Fruit fly (Drosophila melanogaster) whole organism, embryonic: ENCODE results near the gene CG10862.

Source experiments
- Atf3 ChIP-seq: fragments of 200-800 bp; sonication (Bioruptor generic); optimal IDR thresholded peaks from 3 replicates; lab custom pipeline; 2016; ENCODE audit warnings: missing biosample characterization, missing genetic modification characterization
- CG10274 ChIP-seq: fragments of 200-800 bp; sonication (Bioruptor generic); optimal IDR thresholded peaks from 3 replicates; lab custom pipeline; 2017; ENCODE audit warnings: missing biosample characterization, mild to moderate bottlenecking, missing genetic modification characterization
- CG10431 ChIP-seq: fragments of 200-800 bp; sonication (Bioruptor generic); optimal IDR thresholded peaks from 3 replicates; lab custom pipeline; 2018; ENCODE audit warnings: missing biosample characterization, mild to moderate bottlenecking, missing genetic modification characterization
- CG11504 ChIP-seq: fragments of 200-800 bp; sonication (Bioruptor generic); optimal IDR thresholded peaks from 3 replicates; lab custom pipeline; 2019; ENCODE audit warnings: missing biosample characterization, mild to moderate bottlenecking, missing genetic modification characterization, moderate library complexity
- CG12769 ChIP-seq: fragments of 200-800 bp; sonication (Bioruptor generic); optimal IDR thresholded peaks from 2 replicates; lab custom pipeline; 2019; ENCODE audit warnings: missing biosample characterization, mild to moderate bottlenecking, missing genetic modification characterization, moderate library complexity
- CG14050 ChIP-seq: fragments of 200-800 bp; sonication (Bioruptor generic); IDR thresholded peaks from 3 replicates; pipeline ENCODE4 v1.3.6; 2022; ENCODE audit warnings: missing biosample characterization, missing genetic modification characterization
- CG14710 ChIP-seq: fragments of 200-800 bp; sonication (Bioruptor generic); optimal IDR thresholded peaks from 3 replicates; lab custom pipeline; 2019; ENCODE audit warnings: missing biosample characterization, mild to moderate bottlenecking, missing genetic modification characterization, moderate library complexity
- CG14860 ChIP-seq: fragments of 200-800 bp; sonication (Bioruptor generic); IDR thresholded peaks from 3 replicates; pipeline ENCODE4 v1.3.6; 2022; ENCODE audit warnings: missing biosample characterization, missing genetic modification characterization; ENCODE audit not compliant: partially characterized antibody
- CG15514 ChIP-seq: fragments of 200-800 bp; sonication (Bioruptor generic); optimal IDR thresholded peaks from 3 replicates; lab custom pipeline; 2017; ENCODE audit warnings: missing biosample characterization, missing genetic modification characterization, mild to moderate bottlenecking, moderate library complexity, missing genetic modification reagents
- CG1603 ChIP-seq: fragments of 200-800 bp; sonication (Bioruptor generic); optimal IDR thresholded peaks from 2 replicates; lab custom pipeline; 2019; ENCODE audit warnings: missing biosample characterization, mild to moderate bottlenecking, missing genetic modification characterization, moderate library complexity
- CG16815 ChIP-seq: fragments of 200-800 bp; sonication (Bioruptor generic); optimal IDR thresholded peaks from 3 replicates; lab custom pipeline; 2017; ENCODE audit warnings: missing biosample characterization, mild to moderate bottlenecking, missing genetic modification characterization
- CG2116 ChIP-seq: fragments of 200-800 bp; sonication (Bioruptor generic); optimal IDR thresholded peaks from 3 replicates; lab custom pipeline; 2018; ENCODE audit warnings: missing biosample characterization, mild to moderate bottlenecking, missing genetic modification characterization
- CG2712 ChIP-seq: fragments of 200-800 bp; optimal IDR thresholded peaks from 3 replicates; lab custom pipeline; 2019; ENCODE audit warnings: missing biosample characterization, mild to moderate bottlenecking, missing genetic modification characterization, moderate library complexity
- CG30020 ChIP-seq: fragments of 200-800 bp; optimal IDR thresholded peaks from 2 replicates; lab custom pipeline; 2019; ENCODE audit warnings: missing biosample characterization, mild to moderate bottlenecking, missing genetic modification characterization, moderate library complexity
- CG34422 ChIP-seq: fragments of 200-800 bp; sonication (Bioruptor generic); IDR thresholded peaks from 3 replicates; pipeline ENCODE4 v1.3.6; 2022; ENCODE audit warnings: missing biosample characterization, missing genetic modification characterization
- CG6689 ChIP-seq: fragments of 200-800 bp; sonication (Bioruptor generic); IDR thresholded peaks from 2 replicates; pipeline ENCODE4 v1.3.6; 2022; ENCODE audit warnings: missing biosample characterization, missing genetic modification characterization
- CG6765 ChIP-seq: fragments of 200-800 bp; sonication (Bioruptor generic); optimal IDR thresholded peaks from 3 replicates; lab custom pipeline; 2017; ENCODE audit warnings: missing biosample characterization, mild to moderate bottlenecking, missing genetic modification characterization
- CG6813 ChIP-seq: fragments of 200-800 bp; sonication (Bioruptor generic); optimal IDR thresholded peaks from 2 replicates; lab custom pipeline; 2017; ENCODE audit warnings: missing biosample characterization, missing genetic modification characterization, mild to moderate bottlenecking, moderate library complexity, missing genetic modification reagents
- CG7987 ChIP-seq: fragments of 200-800 bp; sonication (Bioruptor generic); optimal IDR thresholded peaks from 2 replicates; lab custom pipeline; 2018; ENCODE audit warnings: missing biosample characterization, mild to moderate bottlenecking, missing genetic modification characterization, moderate library complexity
- CG8281 ChIP-seq: fragments of 200-800 bp; sonication (Bioruptor generic); optimal IDR thresholded peaks from 2 replicates; lab custom pipeline; 2018; ENCODE audit warnings: missing biosample characterization, mild to moderate bottlenecking, missing genetic modification characterization, moderate library complexity
- CTCF ChIP-seq: fragments of 200-800 bp; sonication (Bioruptor generic); optimal IDR thresholded peaks from 2 replicates; lab custom pipeline; 2017; ENCODE audit warnings: missing biosample characterization, mild to moderate bottlenecking, missing genetic modification characterization, moderate library complexity
- Doc2 ChIP-seq: fragments of 200-800 bp; sonication (Bioruptor generic); IDR thresholded peaks from 2 replicates; pipeline ENCODE4 v1.3.6; 2022; ENCODE audit warnings: missing biosample characterization, missing genetic modification characterization
- Dp ChIP-seq: fragments of 200-800 bp; sonication (Bioruptor generic); optimal IDR thresholded peaks from 2 replicates; lab custom pipeline; 2018; ENCODE audit warnings: missing biosample characterization, mild to moderate bottlenecking, missing genetic modification characterization, moderate library complexity
- Ets65A ChIP-seq: fragments of 200-800 bp; sonication (Bioruptor generic); peaks from one replicate; lab custom pipeline; 2016; ENCODE audit warnings: missing biosample characterization, missing genetic modification characterization
- Hr78 ChIP-seq, 2 experiments: fragments of 200-800 bp in 1 of 2; fragments of >200 bp in 1 of 2; sonication (Bioruptor generic) in 1 of 2; optimal IDR thresholded peaks; 2 replicates each; lab custom pipeline; 2017 to 2019; ENCODE audit warnings: missing biosample characterization in 2 of 2, missing genetic modification characterization in 2 of 2, mild to moderate bottlenecking in 1 of 2, moderate library complexity in 1 of 2
- Lpt ChIP-seq: fragments of >200 bp; optimal IDR thresholded peaks from 2 replicates; lab custom pipeline; 2018; ENCODE audit warnings: missing biosample characterization, missing genetic modification characterization
- NK7.1 ChIP-seq: fragments of 200-800 bp; sonication (Bioruptor generic); optimal IDR thresholded peaks from 3 replicates; lab custom pipeline; 2016; ENCODE audit warnings: missing biosample characterization, missing genetic modification characterization
- Sry-δ ChIP-seq: fragments of 200-800 bp; sonication (Bioruptor generic); optimal IDR thresholded peaks from 2 replicates; lab custom pipeline; 2016; ENCODE audit warnings: missing biosample characterization, missing genetic modification characterization
- Xrp1 ChIP-seq: fragments of 200-800 bp; sonication (Bioruptor generic); IDR thresholded peaks from 2 replicates; pipeline ENCODE4 v1.3.6; 2022; ENCODE audit warnings: missing biosample characterization, missing genetic modification characterization
- al ChIP-seq: fragments of 200-800 bp; sonication (Bioruptor generic); IDR thresholded peaks from 2 replicates; pipeline ENCODE4 v1.3.6; 2022; ENCODE audit warnings: missing biosample characterization, missing genetic modification characterization
- bbx ChIP-seq: fragments of 200-800 bp; sonication (Bioruptor generic); IDR thresholded peaks from 2 replicates; pipeline ENCODE4 v1.3.6; 2022; ENCODE audit warnings: missing biosample characterization, missing genetic modification characterization; ENCODE audit not compliant: partially characterized antibody
- cg ChIP-seq: fragments of 200-800 bp; sonication (Bioruptor generic); optimal IDR thresholded peaks from 3 replicates; lab custom pipeline; 2019; ENCODE audit warnings: missing biosample characterization, mild to moderate bottlenecking, missing genetic modification characterization, moderate library complexity
- dmrt99B ChIP-seq: fragments of 200-800 bp; sonication (Bioruptor generic); optimal IDR thresholded peaks from 2 replicates; lab custom pipeline; 2018; ENCODE audit warnings: missing biosample characterization, mild to moderate bottlenecking, missing genetic modification characterization, moderate library complexity
- gce ChIP-seq: fragments of 200-800 bp; sonication (Bioruptor generic); IDR thresholded peaks from 3 replicates; pipeline ENCODE4 v1.3.6; 2022; ENCODE audit warnings: missing biosample characterization, missing genetic modification characterization
- gem ChIP-seq: fragments of 200-800 bp; sonication (Bioruptor generic); optimal IDR thresholded peaks from 2 replicates; lab custom pipeline; 2019; ENCODE audit warnings: missing biosample characterization, mild to moderate bottlenecking, missing genetic modification characterization, moderate library complexity
- gfzf ChIP-seq: fragments of 200-800 bp; sonication (Bioruptor generic); optimal IDR thresholded peaks from 2 replicates; lab custom pipeline; 2016; ENCODE audit warnings: missing biosample characterization, mild to moderate bottlenecking, missing genetic modification characterization, moderate library complexity
- grau ChIP-seq: fragments of 200-800 bp; optimal IDR thresholded peaks from 3 replicates; lab custom pipeline; 2019; ENCODE audit warnings: missing biosample characterization, mild to moderate bottlenecking, missing genetic modification characterization, moderate library complexity
- gsb-n ChIP-seq: fragments of 200-800 bp; sonication (Bioruptor generic); optimal IDR thresholded peaks from 3 replicates; lab custom pipeline; 2018; ENCODE audit warnings: missing biosample characterization, mild to moderate bottlenecking, missing genetic modification characterization
- insv ChIP-seq, 2 experiments: fragments of 200-800 bp; sonication (Bioruptor generic); optimal IDR thresholded peaks; 3 replicates each; lab custom pipeline; 2016 to 2018; ENCODE audit warnings: missing biosample characterization in 2 of 2, missing genetic modification characterization in 2 of 2
- ken ChIP-seq: fragments of 200-800 bp; sonication (Bioruptor generic); IDR thresholded peaks from 3 replicates; pipeline ENCODE4 v1.3.6; 2022; ENCODE audit warnings: missing biosample characterization, missing genetic modification characterization
- peb ChIP-seq: fragments of 200-800 bp; sonication (Bioruptor generic); IDR thresholded peaks from 2 replicates; pipeline ENCODE4 v1.3.6; 2022; ENCODE audit warnings: missing biosample characterization, missing genetic modification characterization
- phol ChIP-seq: fragments of 200-800 bp; sonication (Bioruptor generic); optimal IDR thresholded peaks from 3 replicates; lab custom pipeline; 2018; ENCODE audit warnings: missing biosample characterization, mild to moderate bottlenecking, missing genetic modification characterization, moderate library complexity
- prd ChIP-seq, 3 experiments: fragments of >200 bp in 2 of 3; fragments of 200-800 bp in 1 of 3; sonication (Bioruptor generic) in 1 of 3; optimal IDR thresholded peaks in 2 of 3; IDR thresholded peaks in 1 of 3; 2 replicates in 2 of 3; 3 replicates in 1 of 3; pipeline versions ENCODE4 v1.3.6 to Lab custom; 2017 to 2022; ENCODE audit warnings: missing biosample characterization in 1 of 3, missing genetic modification characterization in 1 of 3
- repo ChIP-seq: fragments of 200-800 bp; sonication (Bioruptor generic); optimal IDR thresholded peaks from 2 replicates; lab custom pipeline; 2016; ENCODE audit warnings: missing biosample characterization, missing genetic modification characterization
- ro ChIP-seq: fragments of 200-800 bp; sonication (Bioruptor generic); IDR thresholded peaks from 2 replicates; pipeline ENCODE4 v1.3.6; 2022; ENCODE audit warnings: missing biosample characterization, missing genetic modification characterization
- seq ChIP-seq: fragments of 200-800 bp; sonication (Bioruptor generic); IDR thresholded peaks from 2 replicates; pipeline ENCODE4 v1.3.6; 2022; ENCODE audit warnings: missing biosample characterization, missing genetic modification characterization
- tap ChIP-seq: fragments of 200-800 bp; optimal IDR thresholded peaks from 3 replicates; lab custom pipeline; 2019; ENCODE audit warnings: missing biosample characterization, mild to moderate bottlenecking, missing genetic modification characterization, moderate library complexity
- toy ChIP-seq: fragments of 200-800 bp; sonication (Bioruptor generic); IDR thresholded peaks from 2 replicates; pipeline ENCODE4 v1.3.6; 2022; ENCODE audit warnings: missing biosample characterization, missing genetic modification characterization
- vnd ChIP-seq: fragments of 200-800 bp; sonication (Bioruptor generic); IDR thresholded peaks from 3 replicates; pipeline ENCODE4 v1.3.6; 2022; ENCODE audit warnings: missing biosample characterization, missing genetic modification characterization; ENCODE audit not compliant: partially characterized antibody

Gene CG10862

DNA sequence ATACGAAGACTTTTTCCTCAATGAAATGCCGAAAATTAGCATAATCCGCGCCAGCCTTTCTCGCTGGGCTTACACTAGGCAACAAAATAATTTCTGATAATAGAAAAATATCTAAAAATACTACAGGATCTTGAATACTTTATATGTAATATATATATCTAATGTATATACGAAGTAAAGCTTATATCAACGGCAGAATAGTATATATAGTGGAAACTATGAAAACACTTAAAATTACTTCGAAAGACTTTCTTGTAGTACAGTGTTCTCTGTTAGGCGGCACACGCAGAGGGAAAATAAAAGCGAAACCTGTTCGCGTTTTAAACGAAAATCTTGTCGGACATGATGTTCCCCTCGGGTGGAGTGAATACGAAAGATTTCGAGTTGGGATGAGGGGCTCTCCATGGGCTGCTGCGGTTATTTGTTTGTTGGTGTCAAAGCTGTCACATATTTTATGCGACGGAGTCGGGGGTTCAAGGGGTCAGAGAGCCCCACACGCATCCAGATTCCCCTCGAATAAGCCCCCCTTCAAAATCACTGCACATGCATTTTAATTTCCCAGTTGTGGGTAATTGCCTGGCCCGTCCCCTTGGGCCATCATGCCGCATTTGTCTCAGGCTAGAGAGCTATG lies 20.3 kb downstream of the CG10862 start (continued):
- TF ChIP-seq CG12769 (tag; lab: Kevin White, UChicago) (no peak), dmrt99B (tag; lab: Kevin White, UChicago) (peak; percentile 87), Lpt (GFP tag; lab: Kevin White, UChicago) (no peak), tap (tag; lab: Kevin White, UChicago) (peak; percentile 78), peb (GFP tag; lab: Robert Waterston, UW) (peak; percentile 25; the same call in 1 of the 2 replicates), al (GFP tag; lab: Robert Waterston, UW) (no peak), ken (GFP tag; lab: Robert Waterston, UW) (peak; percentile 25; the same call in 1 of the 3 replicates), CG14710 (tag; lab: Kevin White, UChicago) (peak; percentile 76), Doc2 (GFP tag; lab: Robert Waterston, UW) (no peak), grau (tag; lab: Kevin White, UChicago) (peak; percentile 73), gem (peak; percentile 86), CG16815 (peak; percentile 3), toy (GFP tag; lab: Robert Waterston, UW) (no peak), gsb-n (peak; percentile 83), Dp (no peak), CG1603 (tag; lab: Kevin White, UChicago) (no peak), CG10431 (GFP tag; lab: Kevin White, UChicago) (peak; percentile 55), vnd (GFP tag; lab: Robert Waterston, UW) (no peak), bbx (no peak), insv (GFP tag; optimal IDR thresholded peaks at IDR 0.05; lab: Kevin White, UChicago) (no peak), CG34422 (no peak), cg (GFP tag; lab: Kevin White, UChicago) (no peak), NK7.1 (no peak), CG14050 (GFP tag; lab: Robert Waterston, UW) (no peak), gfzf (GFP tag; lab: Kevin White, UChicago) (no peak), CG6765 (no peak), Hr78 (GFP tag; optimal IDR thresholded peaks at IDR 0.05; lab: Kevin White, UChicago) (peak in 1 of 2 experiments; percentile 70), phol (tag; lab: Kevin White, UChicago) (peak; percentile 78), Xrp1 (peak; percentile 75), CG6689 (peak; percentile 56), ro (peak; percentile 21; the same call in 1 of the 2 replicates), Atf3 (no peak), CG2116 (GFP tag; lab: Kevin White, UChicago) (no peak), CG10274 (GFP tag; lab: Kevin White, UChicago) (no peak), seq (peak; percentile 37; the same call in 1 of the 2 replicates), CG7987 (GFP tag; lab: Kevin White, UChicago) (no peak), CTCF (GFP tag; lab: Kevin White, UChicago) (no peak), CG30020 (peak; percentile 39), prd (optimal IDR thresholded peaks at IDR 0.05; lab: Kevin White, UChicago) (no peak), prd (GFP tag; IDR thresholded peaks at IDR 0.05; lab: Robert Waterston, UW) (peak; percentile 56; the same call in 1 of the 3 replicates), gce (GFP tag; lab: Robert Waterston, UW) (0 out of 3 replicates have a peak, but pooled peaks have one; percentile 62), repo (GFP tag; lab: Kevin White, UChicago) (no peak), CG11504 (tag; lab: Kevin White, UChicago) (peak; percentile 82), CG14860 (GFP tag; lab: Robert Waterston, UW) (no peak), CG8281 (tag; lab: Kevin White, UChicago) (peak; percentile 44), CG6813 (GFP tag; lab: Kevin White, UChicago) (peak; percentile 58), CG15514 (GFP tag; lab: Kevin White, UChicago) (no peak), CG2712 (tag; lab: Kevin White, UChicago) (peak; percentile 92), Sry-δ (GFP tag; lab: Kevin White, UChicago) (no peak), Ets65A (GFP tag; lab: Kevin White, UChicago) (no peak)
